Fruit fly (Drosophila melanogaster) Kc167 (cell line): ENCODE results near the gene CG15459.

ENCODE experiments used
- Myc ChIP-seq: fragments of >200 bp; optimal IDR thresholded peaks from 2 replicates; lab custom pipeline; 2017; ENCODE audit warnings: missing external identifiers
- Sin3A ChIP-seq: fragments of >200 bp; optimal IDR thresholded peaks from 2 replicates; lab custom pipeline; 2018; ENCODE audit warnings: missing external identifiers
- h ChIP-seq: fragments of >200 bp; optimal IDR thresholded peaks from 3 replicates; lab custom pipeline; 2018; ENCODE audit warnings: missing external identifiers
- insv ChIP-seq: fragments of >200 bp; optimal IDR thresholded peaks from 3 replicates; lab custom pipeline; 2018; ENCODE audit warnings: missing external identifiers
- psq ChIP-seq: fragments of >200 bp; optimal IDR thresholded peaks from 2 replicates; lab custom pipeline; 2017; ENCODE audit warnings: missing external identifiers
- ttk ChIP-seq: sonication (Bioruptor generic); optimal IDR thresholded peaks from 2 replicates; lab custom pipeline; 2017; ENCODE audit warnings: missing external identifiers

The CG15459 gene

dm6 chrX:20385865-20386264, 27.5 kb downstream of the CG15459 start:
- TF ChIP-seq ttk (lab: Kevin White, UChicago) (no peak), insv (lab: Kevin White, UChicago) (no peak), Sin3A (lab: Kevin White, UChicago) (no peak), Myc (lab: Kevin White, UChicago) (no peak), h (lab: Kevin White, UChicago) (no peak), psq (no peak)

DNA sequence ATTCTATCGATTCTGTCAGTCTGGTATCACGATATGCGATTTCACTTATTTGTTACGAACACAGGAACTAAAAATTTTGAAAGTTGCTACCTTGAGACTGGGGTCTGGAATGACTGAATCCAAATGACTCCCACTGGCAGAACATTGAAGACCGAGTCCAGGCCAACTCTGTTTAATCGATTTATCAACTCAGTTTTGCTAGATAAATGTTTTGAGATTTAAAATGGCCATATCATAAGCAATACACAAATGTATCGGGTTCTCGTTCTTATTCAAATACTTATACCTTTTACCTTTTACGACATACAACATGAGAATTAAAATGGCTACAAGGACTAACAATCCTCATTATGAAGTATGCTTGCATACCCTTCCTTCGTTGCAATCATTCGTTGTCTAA, 37.0 kb downstream of the CG15459 start, which contains the start of gene CG12679:
TSS of gene CG12679 (minus strand) at position 101 of the 400 bp plus-strand sequence.
- TF ChIP-seq h (lab: Kevin White, UChicago): no peak
- TF ChIP-seq Myc (lab: Kevin White, UChicago): no peak
- no peak for TF ChIP-seq ttk (lab: Kevin White, UChicago)
